Fruit fly (Drosophila melanogaster) whole organism, embryonic: Measurements from ENCODE around the gene Rpn11.

Experiments used
- Asciz ChIP-seq: fragments of 200-800 bp; sonication (Bioruptor generic); optimal IDR thresholded peaks from 2 replicates; lab custom pipeline; 2017; ENCODE audit warnings: missing biosample characterization, mild to moderate bottlenecking, missing genetic modification characterization, missing genetic modification reagents
- Atf6 ChIP-seq: fragments of 200-800 bp; sonication (Bioruptor generic); IDR thresholded peaks from 2 replicates; pipeline ENCODE4 v1.3.6; 2022; ENCODE audit warnings: missing biosample characterization, missing genetic modification characterization
- Awh ChIP-seq: fragments of 200-800 bp; sonication (Bioruptor generic); IDR thresholded peaks from 2 replicates; pipeline ENCODE4, ENCODE4 v1.3.6; 2022; ENCODE audit warnings: missing biosample characterization, missing genetic modification characterization
- B-H2 ChIP-seq: fragments of 200-800 bp; sonication (Bioruptor generic); optimal IDR thresholded peaks from 2 replicates; lab custom pipeline; 2018; ENCODE audit warnings: missing biosample characterization, mild to moderate bottlenecking, missing genetic modification characterization
- BtbVII ChIP-seq: fragments of 200-800 bp; sonication (Bioruptor generic); optimal IDR thresholded peaks from 3 replicates; lab custom pipeline; 2017; ENCODE audit warnings: missing biosample characterization, mild to moderate bottlenecking, missing genetic modification characterization
- CG11696 ChIP-seq: fragments of 200-800 bp; sonication (Bioruptor generic); IDR thresholded peaks from 2 replicates; pipeline ENCODE4 v1.3.6; 2022; ENCODE audit warnings: missing biosample characterization, missing genetic modification characterization
- CG12219 ChIP-seq: fragments of 200-800 bp; sonication (Bioruptor generic); optimal IDR thresholded peaks from 3 replicates; lab custom pipeline; 2018; ENCODE audit warnings: missing biosample characterization, mild to moderate bottlenecking, missing genetic modification characterization
- CG15514 ChIP-seq: fragments of 200-800 bp; sonication (Bioruptor generic); optimal IDR thresholded peaks from 3 replicates; lab custom pipeline; 2017; ENCODE audit warnings: missing biosample characterization, missing genetic modification characterization, mild to moderate bottlenecking, moderate library complexity, missing genetic modification reagents
- CG16779 ChIP-seq: fragments of 200-800 bp; sonication (Bioruptor generic); IDR thresholded peaks from 2 replicates; pipeline ENCODE4 v1.3.6; 2022; ENCODE audit warnings: missing biosample characterization, missing genetic modification characterization
- CG17359 ChIP-seq: fragments of 200-800 bp; sonication (Bioruptor generic); optimal IDR thresholded peaks from 3 replicates; lab custom pipeline; 2018; ENCODE audit warnings: missing biosample characterization, mild to moderate bottlenecking, missing genetic modification characterization, moderate library complexity
- CG18262 ChIP-seq: fragments of 200-800 bp; optimal IDR thresholded peaks from 3 replicates; lab custom pipeline; 2019; ENCODE audit warnings: missing biosample characterization, mild to moderate bottlenecking, missing genetic modification characterization, moderate library complexity
- CG32532 ChIP-seq: fragments of 200-800 bp; sonication (Bioruptor generic); IDR thresholded peaks from 2 replicates; pipeline ENCODE4 v1.3.6; 2022; ENCODE audit warnings: missing biosample characterization, missing genetic modification characterization
- CG32767 ChIP-seq: fragments of 200-800 bp; sonication (Bioruptor generic); IDR thresholded peaks from 2 replicates; pipeline ENCODE4 v1.3.6; 2022; ENCODE audit warnings: missing biosample characterization, missing genetic modification characterization
- CG3281 ChIP-seq: fragments of 200-800 bp; sonication (Bioruptor generic); optimal IDR thresholded peaks from 3 replicates; lab custom pipeline; 2017; ENCODE audit warnings: missing biosample characterization, mild to moderate bottlenecking, missing genetic modification characterization
- CG4328 ChIP-seq: fragments of 200-800 bp; sonication (Bioruptor generic); optimal IDR thresholded peaks from 3 replicates; lab custom pipeline; 2017; ENCODE audit warnings: missing biosample characterization, missing genetic modification reagents, missing genetic modification characterization
- CG4820 ChIP-seq: fragments of 200-800 bp; sonication (Bioruptor generic); optimal IDR thresholded peaks from 3 replicates; lab custom pipeline; 2016; ENCODE audit warnings: missing biosample characterization, missing genetic modification characterization
- CG5180 ChIP-seq: fragments of 200-800 bp; sonication (Bioruptor generic); optimal IDR thresholded peaks from 3 replicates; lab custom pipeline; 2017; ENCODE audit warnings: missing biosample characterization, missing genetic modification characterization, mild to moderate bottlenecking, moderate library complexity, missing genetic modification reagents
- CG6683 ChIP-seq: fragments of 200-800 bp; sonication (Bioruptor generic); optimal IDR thresholded peaks from 2 replicates; lab custom pipeline; 2017; ENCODE audit warnings: missing biosample characterization, mild to moderate bottlenecking, missing genetic modification characterization, missing genetic modification reagents
- CG6765 ChIP-seq: fragments of 200-800 bp; sonication (Bioruptor generic); optimal IDR thresholded peaks from 3 replicates; lab custom pipeline; 2017; ENCODE audit warnings: missing biosample characterization, mild to moderate bottlenecking, missing genetic modification characterization
- CG8290 ChIP-seq, 3 experiments: fragments of 200-800 bp; sonication (Bioruptor generic); optimal IDR thresholded peaks; 2 replicates each; lab custom pipeline; 2016 to 2019; ENCODE audit warnings: missing biosample characterization in 3 of 3, missing genetic modification characterization in 3 of 3, mild to moderate bottlenecking in 2 of 3, moderate library complexity in 1 of 3
- CG8359 ChIP-seq: fragments of 200-800 bp; sonication (Bioruptor generic); optimal IDR thresholded peaks from 2 replicates; lab custom pipeline; 2017; ENCODE audit warnings: missing biosample characterization, mild to moderate bottlenecking, missing genetic modification characterization, borderline replicate concordance
- CG9215 ChIP-seq: fragments of 200-800 bp; sonication (Bioruptor generic); IDR thresholded peaks from 2 replicates; pipeline ENCODE4 v1.3.6; 2022; ENCODE audit warnings: missing biosample characterization, missing genetic modification characterization
- D19B ChIP-seq: fragments of 200-800 bp; sonication (Bioruptor generic); optimal IDR thresholded peaks from 2 replicates; lab custom pipeline; 2017; ENCODE audit warnings: missing biosample characterization, mild to moderate bottlenecking, missing genetic modification characterization
- Fer1 ChIP-seq: fragments of 200-800 bp; sonication (Bioruptor generic); optimal IDR thresholded peaks from 2 replicates; lab custom pipeline; 2017; ENCODE audit warnings: missing biosample characterization, mild to moderate bottlenecking, missing genetic modification characterization
- Fer3 ChIP-seq: fragments of 200-800 bp; sonication (Bioruptor generic); optimal IDR thresholded peaks from 2 replicates; lab custom pipeline; 2018; ENCODE audit warnings: missing biosample characterization, mild to moderate bottlenecking, missing genetic modification characterization, moderate library complexity
- HLH3B ChIP-seq: fragments of 200-800 bp; sonication (Bioruptor generic); IDR thresholded peaks from 2 replicates; pipeline ENCODE4 v1.3.6; 2022; ENCODE audit warnings: missing biosample characterization, missing genetic modification characterization
- Hmr ChIP-seq: fragments of 200-800 bp; sonication (Bioruptor generic); optimal IDR thresholded peaks from 3 replicates; lab custom pipeline; 2017; ENCODE audit warnings: mild to moderate bottlenecking, missing biosample characterization, missing genetic modification reagents, missing genetic modification characterization
- Kr ChIP-seq: fragments of 200-800 bp; sonication (Bioruptor generic); optimal IDR thresholded peaks from 2 replicates; lab custom pipeline; 2017; ENCODE audit warnings: missing biosample characterization, mild to moderate bottlenecking, missing genetic modification characterization
- MBD-R2 ChIP-seq: fragments of 200-800 bp; sonication (Bioruptor generic); IDR thresholded peaks from 2 replicates; pipeline ENCODE4 v1.3.6; 2022; ENCODE audit warnings: missing biosample characterization, missing genetic modification characterization
- MTF-1 ChIP-seq: fragments of 200-800 bp; sonication (Bioruptor generic); optimal IDR thresholded peaks from 2 replicates; lab custom pipeline; 2018; ENCODE audit warnings: missing biosample characterization, mild to moderate bottlenecking, missing genetic modification characterization, borderline replicate concordance
- Med ChIP-seq: fragments of 200-800 bp; sonication (Bioruptor generic); peaks from one replicate; lab custom pipeline; 2016; ENCODE audit warnings: missing biosample characterization, missing genetic modification characterization, mild to moderate bottlenecking, inconsistent platforms, moderate library complexity
- NfI ChIP-seq: fragments of 200-800 bp; sonication (Bioruptor generic); optimal IDR thresholded peaks from 3 replicates; lab custom pipeline; 2018; ENCODE audit warnings: missing biosample characterization, mild to moderate bottlenecking, missing genetic modification characterization, moderate library complexity
- Opbp ChIP-seq: fragments of 200-800 bp; sonication (Bioruptor generic); IDR thresholded peaks from 3 replicates; pipeline ENCODE4 v1.3.6; 2022; ENCODE audit warnings: missing biosample characterization, missing genetic modification characterization; ENCODE audit not compliant: partially characterized antibody
- Sry-δ ChIP-seq: fragments of 200-800 bp; sonication (Bioruptor generic); optimal IDR thresholded peaks from 2 replicates; lab custom pipeline; 2016; ENCODE audit warnings: missing biosample characterization, missing genetic modification characterization
- Tbp ChIP-seq: fragments of >200 bp; optimal IDR thresholded peaks from 2 replicates; lab custom pipeline; 2018; ENCODE audit warnings: missing biosample characterization, missing genetic modification characterization
- bbx ChIP-seq: fragments of 200-800 bp; sonication (Bioruptor generic); IDR thresholded peaks from 2 replicates; pipeline ENCODE4 v1.3.6; 2022; ENCODE audit warnings: missing biosample characterization, missing genetic modification characterization; ENCODE audit not compliant: partially characterized antibody
- ci ChIP-seq: fragments of 200-800 bp; sonication (Bioruptor generic); IDR thresholded peaks from 3 replicates; pipeline ENCODE4 v1.3.6; 2022; ENCODE audit warnings: missing biosample characterization, missing genetic modification characterization
- ewg ChIP-seq: fragments of 200-800 bp; sonication (Bioruptor generic); optimal IDR thresholded peaks from 3 replicates; lab custom pipeline; 2017; ENCODE audit warnings: mild to moderate bottlenecking, missing biosample characterization, missing genetic modification reagents, missing genetic modification characterization
- fd3F ChIP-seq: fragments of 200-800 bp; sonication (Bioruptor generic); optimal IDR thresholded peaks from 2 replicates; lab custom pipeline; 2018; ENCODE audit warnings: missing biosample characterization, mild to moderate bottlenecking, missing genetic modification characterization, moderate library complexity
- fd64A ChIP-seq: fragments of 200-800 bp; sonication (Bioruptor generic); optimal IDR thresholded peaks from 3 replicates; lab custom pipeline; 2018; ENCODE audit warnings: missing biosample characterization, mild to moderate bottlenecking, missing genetic modification characterization
- fru ChIP-seq: fragments of >200 bp; optimal IDR thresholded peaks from 2 replicates; lab custom pipeline; 2017
- grn ChIP-seq: fragments of 200-800 bp; sonication (Bioruptor generic); optimal IDR thresholded peaks from 3 replicates; lab custom pipeline; 2017; ENCODE audit warnings: missing biosample characterization, missing genetic modification characterization
- her ChIP-seq: fragments of 200-800 bp; sonication (Bioruptor generic); optimal IDR thresholded peaks from 2 replicates; lab custom pipeline; 2016; ENCODE audit warnings: missing biosample characterization, missing genetic modification characterization
- hkb ChIP-seq, 2 experiments: fragments of 200-800 bp in 1 of 2; fragments of >200 bp in 1 of 2; sonication (Bioruptor generic) in 1 of 2; IDR thresholded peaks in 1 of 2; optimal IDR thresholded peaks in 1 of 2; 2 replicates each; pipeline versions ENCODE4 v1.3.6 to Lab custom; 2017 to 2022; ENCODE audit warnings: missing biosample characterization in 1 of 2, missing genetic modification characterization in 1 of 2
- kah ChIP-seq: fragments of 200-800 bp; sonication (Bioruptor generic); optimal IDR thresholded peaks from 2 replicates; lab custom pipeline; 2018; ENCODE audit warnings: missing biosample characterization, mild to moderate bottlenecking, missing genetic modification characterization
- pzg ChIP-seq: fragments of 200-800 bp; sonication (Bioruptor generic); optimal IDR thresholded peaks from 3 replicates; lab custom pipeline; 2018; ENCODE audit warnings: missing biosample characterization, mild to moderate bottlenecking, missing genetic modification characterization, moderate library complexity
- ranshi ChIP-seq: fragments of 200-800 bp; sonication (Bioruptor generic); IDR thresholded peaks from 2 replicates; pipeline ENCODE4 v1.3.6; 2022; ENCODE audit warnings: missing biosample characterization, missing genetic modification characterization
- scrt ChIP-seq: fragments of 200-800 bp; sonication (Bioruptor generic); optimal IDR thresholded peaks from 2 replicates; lab custom pipeline; 2018; ENCODE audit warnings: missing biosample characterization, mild to moderate bottlenecking, missing genetic modification characterization, moderate library complexity
- wek ChIP-seq: fragments of 200-800 bp; sonication (Bioruptor generic); optimal IDR thresholded peaks from 3 replicates; lab custom pipeline; 2018; ENCODE audit warnings: missing biosample characterization, mild to moderate bottlenecking, missing genetic modification characterization, moderate library complexity

The Rpn11 gene

dm6 chr2L:5096761-5097160 is 37.2 kb upstream of the Rpn11 start (continued):
- TF ChIP-seq CG16779 (GFP tag; lab: Robert Waterston, UW): 0 out of 2 replicates have a peak, but pooled peaks have one; percentile 41
- no peak for TF ChIP-seq grn
- TF ChIP-seq Opbp (GFP tag; lab: Robert Waterston, UW): no peak
- TF ChIP-seq fru: no peak
- TF ChIP-seq fd64A (GFP tag; lab: Kevin White, UChicago): peak; percentile 13
- TF ChIP-seq Hmr (GFP tag; lab: Kevin White, UChicago): peak; percentile 55
- TF ChIP-seq CG6683: peak; percentile 27
- no peak for TF ChIP-seq MBD-R2
- TF ChIP-seq Med (GFP tag; lab: Kevin White, UChicago): peak; percentile 80
- TF ChIP-seq hkb (optimal IDR thresholded peaks at IDR 0.05; lab: Kevin White, UChicago): no peak
- TF ChIP-seq hkb (GFP tag; IDR thresholded peaks at IDR 0.05; lab: Robert Waterston, UW): no peak
- 0 out of 2 replicates have a peak, but pooled peaks have one; percentile 13 for TF ChIP-seq bbx (GFP tag; lab: Robert Waterston, UW)
- no peak for TF ChIP-seq HLH3B
- TF ChIP-seq NfI (GFP tag; lab: Kevin White, UChicago): peak; percentile 40
- peak; percentile 53 for TF ChIP-seq CG8359 (GFP tag; lab: Kevin White, UChicago)
- TF ChIP-seq CG4328: peak; percentile 70
- peak; percentile 8 for TF ChIP-seq fd3F (GFP tag; lab: Kevin White, UChicago)
- peak; percentile 36 for TF ChIP-seq CG12219
- peak; percentile 82 for TF ChIP-seq CG15514
- TF ChIP-seq pzg (GFP tag; lab: Kevin White, UChicago): no peak
- TF ChIP-seq B-H2 (GFP tag; lab: Kevin White, UChicago): peak; percentile 64
- peak; percentile 23; the same call in 1 of the 2 replicates for TF ChIP-seq CG32532
- peak; percentile 23; the same call in 1 of the 2 replicates for TF ChIP-seq Awh (GFP tag; lab: Robert Waterston, UW)
- peak; percentile 85 for TF ChIP-seq CG6765 (GFP tag; lab: Kevin White, UChicago)
- TF ChIP-seq CG9215: no peak
- peak; percentile 55 for TF ChIP-seq scrt (GFP tag; lab: Kevin White, UChicago)
- TF ChIP-seq ewg: peak; percentile 87
- TF ChIP-seq ci (GFP tag; lab: Robert Waterston, UW): peak; percentile 67; the same call in 2 of the 3 replicates
- peak; percentile 89 for TF ChIP-seq CG32767 (GFP tag; lab: Robert Waterston, UW)
- no peak for TF ChIP-seq CG4820 (GFP tag; lab: Kevin White, UChicago)
- no peak for TF ChIP-seq D19B (GFP tag; lab: Kevin White, UChicago)
- no peak for TF ChIP-seq Atf6 (GFP tag; lab: Robert Waterston, UW)
- TF ChIP-seq Fer1 (GFP tag; lab: Kevin White, UChicago): peak; percentile 86
- no peak for TF ChIP-seq CG11696 (GFP tag; lab: Robert Waterston, UW)
- peak; percentile 69 for TF ChIP-seq CG3281 (GFP tag; lab: Kevin White, UChicago)
- peak; percentile 16 for TF ChIP-seq her (GFP tag; lab: Kevin White, UChicago)
- no peak for TF ChIP-seq Sry-δ (GFP tag; lab: Kevin White, UChicago)
- peak; percentile 41 for TF ChIP-seq kah (GFP tag; lab: Kevin White, UChicago)
- peak; percentile 17; the same call in 1 of the 2 replicates for TF ChIP-seq ranshi (GFP tag; lab: Robert Waterston, UW)
- no peak for TF ChIP-seq CG8290 (GFP tag; optimal IDR thresholded peaks at IDR 0.05; lab: Kevin White, UChicago)
- TF ChIP-seq CG8290 (tag; optimal IDR thresholded peaks at IDR 0.05; lab: Kevin White, UChicago): peak in 1 of 2 experiments; percentile 51
- peak; percentile 15 for TF ChIP-seq Fer3
- peak; percentile 14 for TF ChIP-seq Asciz (GFP tag; lab: Kevin White, UChicago)
- TF ChIP-seq CG17359 (tag; lab: Kevin White, UChicago): no peak
- peak; percentile 58 for TF ChIP-seq wek
- no peak for TF ChIP-seq Kr (GFP tag; lab: Kevin White, UChicago)
- TF ChIP-seq Tbp: no peak
- peak; percentile 45 for TF ChIP-seq CG5180 (GFP tag; lab: Kevin White, UChicago)
- TF ChIP-seq CG18262 (tag; lab: Kevin White, UChicago): no peak
- TF ChIP-seq BtbVII (GFP tag; lab: Kevin White, UChicago): peak; percentile 58
- TF ChIP-seq MTF-1 (GFP tag; lab: Kevin White, UChicago): peak; percentile 63
